Fruit fly (Drosophila melanogaster) whole organism, adult: Measurements from ENCODE around the gene CG33772.

Experiments
- CG11617 ChIP-seq: fragments of 200-800 bp; sonication (Bioruptor generic); optimal IDR thresholded peaks from 2 replicates; lab custom pipeline; 2017; ENCODE audit warnings: mild to moderate bottlenecking, missing biosample characterization, missing genetic modification reagents, missing genetic modification characterization
- CG12768 ChIP-seq: fragments of 200-800 bp; sonication (Bioruptor generic); optimal IDR thresholded peaks from 2 replicates; lab custom pipeline; 2017; ENCODE audit warnings: missing biosample characterization, missing genetic modification characterization, mild to moderate bottlenecking, moderate library complexity, missing genetic modification reagents
- CG14711 ChIP-seq: fragments of 200-800 bp; sonication (Bioruptor generic); optimal IDR thresholded peaks from 2 replicates; lab custom pipeline; 2018; ENCODE audit warnings: missing biosample characterization, mild to moderate bottlenecking, missing genetic modification characterization, moderate library complexity
- CG1620 ChIP-seq: fragments of 200-800 bp; sonication (Bioruptor generic); optimal IDR thresholded peaks from 2 replicates; lab custom pipeline; 2016; ENCODE audit warnings: missing biosample characterization, missing genetic modification characterization
- CG33017 ChIP-seq: fragments of 200-800 bp; sonication (Bioruptor generic); optimal IDR thresholded peaks from 2 replicates; lab custom pipeline; 2018; ENCODE audit warnings: missing biosample characterization, mild to moderate bottlenecking, missing genetic modification characterization, moderate library complexity
- CG5204 ChIP-seq: fragments of 200-800 bp; sonication (Bioruptor generic); optimal IDR thresholded peaks from 2 replicates; lab custom pipeline; 2016; ENCODE audit warnings: missing biosample characterization, missing genetic modification characterization
- CG7045 ChIP-seq: fragments of 200-800 bp; sonication (Bioruptor generic); optimal IDR thresholded peaks from 2 replicates; lab custom pipeline; 2017; ENCODE audit warnings: missing biosample characterization, mild to moderate bottlenecking, missing genetic modification characterization
- CG7101 ChIP-seq: fragments of 200-800 bp; sonication (Bioruptor generic); optimal IDR thresholded peaks from 2 replicates; lab custom pipeline; 2018; ENCODE audit warnings: missing biosample characterization, mild to moderate bottlenecking, missing genetic modification characterization, moderate library complexity
- Clk ChIP-seq: fragments of 200-800 bp; sonication (Bioruptor generic); optimal IDR thresholded peaks from 2 replicates; lab custom pipeline; 2017; ENCODE audit warnings: missing biosample characterization, missing genetic modification characterization
- Crg-1 ChIP-seq: fragments of 200-800 bp; sonication (Bioruptor generic); optimal IDR thresholded peaks from 2 replicates; lab custom pipeline; 2016; ENCODE audit warnings: missing biosample characterization, missing genetic modification characterization
- Hr96 ChIP-seq: fragments of 200-800 bp; sonication (Bioruptor generic); optimal IDR thresholded peaks from 2 replicates; lab custom pipeline; 2016; ENCODE audit warnings: missing biosample characterization, missing genetic modification characterization
- Mnt ChIP-seq: fragments of 200-800 bp; sonication (Bioruptor generic); optimal IDR thresholded peaks from 2 replicates; lab custom pipeline; 2016; ENCODE audit warnings: missing biosample characterization, mild to moderate bottlenecking, missing genetic modification characterization
- bab1 ChIP-seq: fragments of 200-800 bp; sonication (Bioruptor generic); optimal IDR thresholded peaks from 3 replicates; lab custom pipeline; 2019; ENCODE audit warnings: missing biosample characterization, mild to moderate bottlenecking, missing genetic modification characterization, moderate library complexity
- cic ChIP-seq: fragments of 200-800 bp; sonication (Bioruptor generic); optimal IDR thresholded peaks from 2 replicates; lab custom pipeline; 2017; ENCODE audit warnings: missing biosample characterization, mild to moderate bottlenecking, missing genetic modification characterization, moderate library complexity
- cnc ChIP-seq, 2 experiments: fragments of >200 bp; optimal IDR thresholded peaks; 2 replicates each; lab custom pipeline; 2017
- kay ChIP-seq: fragments of 200-800 bp; sonication (Bioruptor generic); peaks from one replicate; lab custom pipeline; 2016; ENCODE audit warnings: missing biosample characterization, missing genetic modification characterization, borderline replicate concordance
- ovo ChIP-seq: fragments of 200-800 bp; sonication (Bioruptor generic); optimal IDR thresholded peaks from 2 replicates; lab custom pipeline; 2016; ENCODE audit warnings: missing biosample characterization, missing genetic modification characterization
- pad ChIP-seq: fragments of 200-800 bp; sonication (Bioruptor generic); optimal IDR thresholded peaks from 3 replicates; lab custom pipeline; 2017; ENCODE audit warnings: missing biosample characterization, missing genetic modification characterization, mild to moderate bottlenecking, moderate library complexity, missing genetic modification reagents
- tj ChIP-seq: fragments of 200-800 bp; sonication (Bioruptor generic); optimal IDR thresholded peaks from 3 replicates; lab custom pipeline; 2017; ENCODE audit warnings: missing biosample characterization, mild to moderate bottlenecking, missing genetic modification characterization, moderate library complexity
- toe ChIP-seq: fragments of 200-800 bp; sonication (Bioruptor generic); optimal IDR thresholded peaks from 2 replicates; lab custom pipeline; 2016; ENCODE audit warnings: missing biosample characterization, missing genetic modification characterization

CG33772 gene

dm6 chr3L:22637866-22638534 is 14.3 kb downstream of the CG33772 start, which contains the start of gene CG14459:
Gene CG14459, minus strand, starts transcription at chr3L:22637916.
- no peak for TF ChIP-seq kay (GFP tag; lab: Kevin White, UChicago)
- TF ChIP-seq bab1, result no peak
- TF ChIP-seq tj (GFP tag; lab: Kevin White, UChicago), result no peak
- TF ChIP-seq cnc (optimal IDR thresholded peaks at IDR 0.05; lab: Kevin White, UChicago), result no peak
- no peak for TF ChIP-seq ovo (GFP tag; lab: Kevin White, UChicago)
- no peak for TF ChIP-seq CG14711
- TF ChIP-seq Hr96 (GFP tag; lab: Kevin White, UChicago), result no peak
- no peak for TF ChIP-seq CG11617 (GFP tag; lab: Kevin White, UChicago)
- TF ChIP-seq CG7101 (tag; lab: Kevin White, UChicago), result no peak
- TF ChIP-seq pad (GFP tag; lab: Kevin White, UChicago), result no peak
- TF ChIP-seq toe (GFP tag; lab: Kevin White, UChicago), result no peak

DNA sequence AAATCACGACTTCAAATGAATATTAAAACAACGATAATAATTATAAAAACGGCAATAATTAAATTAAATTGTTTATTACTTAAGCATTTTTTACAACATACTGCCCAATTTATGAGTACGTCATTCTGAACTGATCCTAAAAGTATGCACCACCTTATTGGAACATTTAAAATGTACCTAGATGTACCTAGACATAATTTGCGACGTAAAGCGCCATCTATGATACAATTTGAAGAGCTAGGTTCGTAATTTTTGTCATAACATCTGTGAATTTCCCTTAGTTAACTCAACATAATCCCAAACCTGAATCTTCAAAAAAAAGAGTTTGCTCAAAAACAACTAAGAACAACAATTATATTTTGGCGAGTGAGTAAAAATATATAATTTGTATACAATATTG is 18.2 kb downstream of the CG33772 start:
- TF ChIP-seq cnc (optimal IDR thresholded peaks at IDR 0.05; lab: Kevin White, UChicago) (no peak), kay (GFP tag; lab: Kevin White, UChicago) (no peak), CG7045 (no peak), CG12768 (GFP tag; lab: Kevin White, UChicago) (no peak), Crg-1 (GFP tag; lab: Kevin White, UChicago) (no peak), bab1 (no peak), CG11617 (GFP tag; lab: Kevin White, UChicago) (no peak)

DNA sequence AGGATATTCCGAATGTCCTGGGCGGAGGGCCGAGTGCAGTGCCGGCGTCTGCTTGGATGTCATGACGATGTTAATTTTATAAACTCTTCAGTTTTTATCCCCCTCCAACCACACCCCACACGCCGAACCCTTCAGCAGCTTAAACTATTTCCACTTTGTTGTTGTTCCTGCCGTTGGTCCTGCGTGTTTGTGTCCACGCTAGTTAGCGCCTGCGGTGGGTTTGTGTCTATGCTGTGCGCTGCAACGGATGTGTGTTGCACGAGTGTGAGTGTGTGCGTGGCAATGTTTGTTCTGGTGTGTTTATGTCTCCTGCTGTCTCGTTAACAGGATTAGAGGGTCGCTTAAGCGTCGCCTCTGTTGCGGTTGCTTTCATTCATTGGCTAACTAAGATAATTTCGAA is 35.5 kb downstream of the CG33772 start:
- TF ChIP-seq CG7045 (no peak), CG33017 (tag; lab: Kevin White, UChicago) (no peak), Clk (GFP tag; lab: Kevin White, UChicago) (no peak), Mnt (GFP tag; lab: Kevin White, UChicago) (no peak), cnc (optimal IDR thresholded peaks at IDR 0.05; lab: Kevin White, UChicago) (no peak), CG5204 (no peak), CG7101 (tag; lab: Kevin White, UChicago) (no peak), toe (GFP tag; lab: Kevin White, UChicago) (no peak), CG12768 (GFP tag; lab: Kevin White, UChicago) (no peak), tj (GFP tag; lab: Kevin White, UChicago) (no peak), ovo (GFP tag; lab: Kevin White, UChicago) (no peak), cic (no peak), CG1620 (GFP tag; lab: Kevin White, UChicago) (no peak), kay (GFP tag; lab: Kevin White, UChicago) (no peak), Hr96 (GFP tag; lab: Kevin White, UChicago) (no peak), CG14711 (no peak), bab1 (no peak), CG11617 (GFP tag; lab: Kevin White, UChicago) (no peak), pad (GFP tag; lab: Kevin White, UChicago) (no peak)

dm6 chr3L:22607076-22607475 is 45.2 kb downstream of the CG33772 start:
- TF ChIP-seq cnc (optimal IDR thresholded peaks at IDR 0.05; lab: Kevin White, UChicago) (no peak), pad (GFP tag; lab: Kevin White, UChicago) (no peak), Mnt (GFP tag; lab: Kevin White, UChicago) (no peak), CG7045 (no peak), CG5204 (no peak), CG33017 (tag; lab: Kevin White, UChicago) (no peak), bab1 (no peak), Hr96 (GFP tag; lab: Kevin White, UChicago) (no peak), CG1620 (GFP tag; lab: Kevin White, UChicago) (no peak), cic (no peak), CG14711 (no peak), CG7101 (tag; lab: Kevin White, UChicago) (no peak), toe (GFP tag; lab: Kevin White, UChicago) (no peak), Clk (GFP tag; lab: Kevin White, UChicago) (no peak), kay (GFP tag; lab: Kevin White, UChicago) (no peak), tj (GFP tag; lab: Kevin White, UChicago) (no peak)

- TF ChIP-seq CG1620 (GFP tag; lab: Kevin White, UChicago) (no peak), Crg-1 (GFP tag; lab: Kevin White, UChicago) (no peak), cic (no peak), Hr96 (GFP tag; lab: Kevin White, UChicago) (no peak), ovo (GFP tag; lab: Kevin White, UChicago) (no peak), CG7101 (tag; lab: Kevin White, UChicago) (no peak), CG33017 (tag; lab: Kevin White, UChicago) (no peak)
These were observed 46.5 kb downstream of the CG33772 start, which contains the start of gene ND-B14.5AL for dm6 chr3L:22605637-22606419. Gene ND-B14.5AL, plus strand, starts transcription at chr3L:22606369.
